Fruit fly (Drosophila melanogaster): ENCODE measurements around the gene RpL26.
A peak's percentile ranks its signal among the peaks of the same experiment; 100 is the strongest.

The RpL26 gene

dm6 chr3L:18898770-18899278, at the start of gene RpL26 (continued):
- TF ChIP-seq oc (tag; optimal IDR thresholded peaks at IDR 0.05) (no peak), ap (GFP tag; IDR thresholded peaks at IDR 0.05) (no peak; the same call in 1 of the 2 replicates), CG4854 (GFP tag; optimal IDR thresholded peaks at IDR 0.05) (peak; percentile 60), wek (GFP tag; optimal IDR thresholded peaks at IDR 0.05) (peak; percentile 15), Hey (tag; optimal IDR thresholded peaks at IDR 0.05) (no peak), Gsc (GFP tag; IDR thresholded peaks at IDR 0.05) (no peak), ab (GFP tag; optimal IDR thresholded peaks at IDR 0.05) (peak; percentile 14), Xrp1 (GFP tag; IDR thresholded peaks at IDR 0.05) (peak; percentile 59), slp2 (GFP tag; optimal IDR thresholded peaks at IDR 0.05) (peak; percentile 79), Stat92E (GFP tag; optimal IDR thresholded peaks at IDR 0.05) (peak in 1 of 3 experiments; percentile 81), NC2β (GFP tag; optimal IDR thresholded peaks at IDR 0.05) (peak; percentile 99), Sox100B (GFP tag; optimal IDR thresholded peaks at IDR 0.05) (no peak), CG18262 (tag; optimal IDR thresholded peaks at IDR 0.05) (peak; percentile 60), Chrac-16 (GFP tag; optimal IDR thresholded peaks at IDR 0.05) (peak; percentile 79), CG33213 (GFP tag; optimal IDR thresholded peaks at IDR 0.05) (peak; percentile 78), CG14710 (tag; optimal IDR thresholded peaks at IDR 0.05) (peak; percentile 87), CG11504 (tag; optimal IDR thresholded peaks at IDR 0.05) (no peak), CG13287 (GFP tag; IDR thresholded peaks at IDR 0.05; ENCODE audit: partially characterized antibody) (peak; percentile 93), HLHmδ (GFP tag; optimal IDR thresholded peaks at IDR 0.05) (no peak), CG7357 (GFP tag; IDR thresholded peaks at IDR 0.05) (peak; percentile 76), prd (optimal IDR thresholded peaks at IDR 0.05) (no peak), prd (GFP tag; IDR thresholded peaks at IDR 0.05) (peak; percentile 82), pan (optimal IDR thresholded peaks at IDR 0.05) (no peak), pan (GFP tag; optimal IDR thresholded peaks at IDR 0.05 in 1 of 2, IDR thresholded peaks at IDR 0.05 in 1 of 2) (peak in 1 of 2 experiments; percentile 52), psq (GFP tag; optimal IDR thresholded peaks at IDR 0.05) (peak; percentile 36), nerfin-1 (tag; optimal IDR thresholded peaks at IDR 0.05) (peak; percentile 68), luna (GFP tag; optimal IDR thresholded peaks at IDR 0.05) (peak; percentile 74), CG12769 (tag; optimal IDR thresholded peaks at IDR 0.05) (peak; percentile 56), CG9876 (GFP tag; optimal IDR thresholded peaks at IDR 0.05) (peak; percentile 81), hbn (GFP tag; IDR thresholded peaks at IDR 0.05; ENCODE audit: partially characterized antibody) (peak; percentile 95), CG12659 (GFP tag; optimal IDR thresholded peaks at IDR 0.05) (peak; percentile 89), so (GFP tag; IDR thresholded peaks at IDR 0.05) (no peak), Fer1 (GFP tag; optimal IDR thresholded peaks at IDR 0.05) (peak; percentile 73), Atf-2 (GFP tag; optimal IDR thresholded peaks at IDR 0.05) (peak; percentile 73), ttk (GFP tag; IDR thresholded peaks at IDR 0.05) (peak; percentile 42; the same call in 1 of the 2 replicates), CG1603 (tag; optimal IDR thresholded peaks at IDR 0.05) (peak; percentile 28), CG3838 (GFP tag; optimal IDR thresholded peaks at IDR 0.05) (peak; percentile 45), Oaz (GFP tag; IDR thresholded peaks at IDR 0.05) (no peak; the same call in 1 of the 2 replicates), Hsf (GFP tag; optimal IDR thresholded peaks at IDR 0.05) (peak; percentile 89), scrt (GFP tag; optimal IDR thresholded peaks at IDR 0.05) (no peak), CG4424 (GFP tag; optimal IDR thresholded peaks at IDR 0.05) (peak; percentile 58), gfzf (GFP tag; optimal IDR thresholded peaks at IDR 0.05) (peak; percentile 40), CG2889 (GFP tag; IDR thresholded peaks at IDR 0.05) (no peak), Lim3 (GFP tag; IDR thresholded peaks at IDR 0.05) (no peak), NfI (GFP tag; optimal IDR thresholded peaks at IDR 0.05) (peak; percentile 84), mam (GFP tag; optimal IDR thresholded peaks at IDR 0.05) (peak; percentile 90), CG8089 (GFP tag; optimal IDR thresholded peaks at IDR 0.05) (peak; percentile 81), ato (GFP tag; IDR thresholded peaks at IDR 0.05; ENCODE audit: partially characterized antibody) (peak; percentile 76), Ravus (GFP tag; IDR thresholded peaks at IDR 0.05) (no peak), Bgb (GFP tag; IDR thresholded peaks at IDR 0.05; ENCODE audit: partially characterized antibody) (peak; percentile 93), CG9797 (GFP tag; optimal IDR thresholded peaks at IDR 0.05) (peak; percentile 47)
